Worm (Caenorhabditis elegans): Measurements from ENCODE around the gene swsn-1.

DNA sequence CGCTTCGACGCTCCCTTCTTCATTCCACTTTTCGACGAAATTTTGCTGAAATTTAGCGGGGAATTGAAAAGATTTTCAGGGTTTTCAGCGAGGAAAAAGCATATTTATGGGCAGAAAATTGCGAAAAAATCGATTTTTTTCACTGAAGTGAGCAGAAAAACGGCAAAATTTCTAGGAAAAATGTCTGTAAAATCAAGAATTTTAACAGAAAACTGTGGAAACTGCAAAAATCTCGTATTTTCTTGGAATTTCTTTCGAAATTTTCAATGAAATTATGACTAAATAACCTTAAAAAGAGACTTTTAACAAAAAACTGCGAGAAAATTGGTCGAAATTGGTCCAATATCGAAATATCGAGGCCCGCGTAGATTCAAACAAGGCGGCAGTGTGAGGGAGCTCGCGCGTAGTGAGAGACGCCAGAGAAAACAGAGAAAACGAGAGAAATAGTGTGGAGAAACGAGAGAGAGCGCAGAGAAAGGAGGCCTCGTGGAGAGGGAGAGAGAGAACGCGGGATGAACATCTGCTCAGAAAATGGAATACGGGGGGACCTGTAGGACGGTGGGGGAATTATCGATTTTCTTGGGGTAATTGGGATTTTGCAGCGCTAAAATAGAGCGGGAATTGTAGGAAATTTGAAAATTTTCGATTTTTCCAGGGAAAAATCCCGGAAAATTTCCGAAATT, at the start of gene swsn-1:
- TF ChIP-seq ama-1 (optimal IDR thresholded peaks at IDR 0.05) (no peak), lin-39 (tag; optimal IDR thresholded peaks at IDR 0.05) (no peak), mab-5 (tag; optimal IDR thresholded peaks at IDR 0.05) (peak; percentile 7), nhr-23 (tag; optimal IDR thresholded peaks at IDR 0.05) (no peak), elt-3 (tag; optimal IDR thresholded peaks at IDR 0.05) (no peak), nhr-21 (tag; optimal IDR thresholded peaks at IDR 0.05) (no peak), unc-62 (GFP tag; optimal IDR thresholded peaks at IDR 0.05) (no peak)

Data from whole organism, L2 larva.